Fruit fly (Drosophila melanogaster) whole organism, prepupa: ENCODE results near the gene CG14185.

Experiments used
- Blimp-1 ChIP-seq: fragments of 200-800 bp; sonication (Bioruptor generic); optimal IDR thresholded peaks from 3 replicates; lab custom pipeline; 2017; ENCODE audit warnings: missing biosample characterization, missing genetic modification characterization, mild to moderate bottlenecking, moderate library complexity, missing genetic modification reagents
- CG11762 ChIP-seq: fragments of 200-800 bp; sonication (Bioruptor generic); optimal IDR thresholded peaks from 3 replicates; lab custom pipeline; 2016; ENCODE audit warnings: missing biosample characterization, missing genetic modification characterization; ENCODE audit not compliant: insufficient read depth
- CG11902 ChIP-seq: fragments of 200-800 bp; sonication (Bioruptor generic); optimal IDR thresholded peaks from 3 replicates; lab custom pipeline; 2016; ENCODE audit warnings: missing biosample characterization, missing genetic modification characterization
- CG1621 ChIP-seq: fragments of 200-800 bp; sonication (Bioruptor generic); optimal IDR thresholded peaks from 3 replicates; lab custom pipeline; 2018; ENCODE audit warnings: missing biosample characterization, mild to moderate bottlenecking, missing genetic modification characterization
- CG16779 ChIP-seq: fragments of 200-800 bp; sonication (Bioruptor generic); optimal IDR thresholded peaks from 3 replicates; lab custom pipeline; 2017; ENCODE audit warnings: missing biosample characterization, mild to moderate bottlenecking, missing genetic modification characterization
- CG3032 ChIP-seq: fragments of 200-800 bp; optimal IDR thresholded peaks from 2 replicates; lab custom pipeline; 2019; ENCODE audit warnings: missing biosample characterization, mild to moderate bottlenecking, missing genetic modification characterization, moderate library complexity
- CG32006 ChIP-seq: fragments of 200-800 bp; sonication (Bioruptor generic); optimal IDR thresholded peaks from 3 replicates; lab custom pipeline; 2017; ENCODE audit warnings: missing biosample characterization, mild to moderate bottlenecking, missing genetic modification characterization
- CG34406 ChIP-seq: fragments of 200-800 bp; sonication (Bioruptor generic); optimal IDR thresholded peaks from 3 replicates; lab custom pipeline; 2016; ENCODE audit warnings: missing biosample characterization, missing genetic modification characterization
- CG3919 ChIP-seq: fragments of 200-800 bp; sonication (Bioruptor generic); optimal IDR thresholded peaks from 3 replicates; lab custom pipeline; 2016; ENCODE audit warnings: missing biosample characterization, missing genetic modification characterization
- CG6163 ChIP-seq: fragments of 200-800 bp; sonication (Bioruptor generic); IDR thresholded peaks from 3 replicates; pipeline ENCODE4 v1.3.6; 2022; ENCODE audit warnings: missing biosample characterization, missing genetic modification characterization
- CG6276 ChIP-seq: fragments of 200-800 bp; sonication (Bioruptor generic); optimal IDR thresholded peaks from 2 replicates; lab custom pipeline; 2017; ENCODE audit warnings: missing biosample characterization, mild to moderate bottlenecking, missing genetic modification characterization
- CG6792 ChIP-seq: fragments of 200-800 bp; sonication (Bioruptor generic); optimal IDR thresholded peaks from 3 replicates; lab custom pipeline; 2016; ENCODE audit warnings: missing biosample characterization, missing genetic modification characterization
- CG8632 ChIP-seq: fragments of 200-800 bp; sonication (Bioruptor generic); optimal IDR thresholded peaks from 3 replicates; lab custom pipeline; 2016; ENCODE audit warnings: missing biosample characterization, missing genetic modification characterization
- Eip75B ChIP-seq: fragments of 200-800 bp; sonication (Bioruptor generic); optimal IDR thresholded peaks from 3 replicates; lab custom pipeline; 2016; ENCODE audit warnings: missing biosample characterization, missing genetic modification characterization
- Eip78C ChIP-seq: fragments of 200-800 bp; sonication (Bioruptor generic); peaks from one replicate; lab custom pipeline; 2016; ENCODE audit warnings: missing biosample characterization, missing genetic modification characterization
- Eip93F ChIP-seq: fragments of 200-800 bp; sonication (Bioruptor generic); optimal IDR thresholded peaks from 2 replicates; lab custom pipeline; 2016; ENCODE audit warnings: missing biosample characterization, mild to moderate bottlenecking, missing genetic modification characterization
- Hr38 ChIP-seq: sonication (Bioruptor generic); optimal IDR thresholded peaks from 2 replicates; lab custom pipeline; 2016; ENCODE audit warnings: missing biosample characterization, missing genetic modification characterization
- Hr4 ChIP-seq: fragments of 200-800 bp; sonication (Bioruptor generic); optimal IDR thresholded peaks from 3 replicates; lab custom pipeline; 2016; ENCODE audit warnings: missing biosample characterization, missing genetic modification characterization
- Lpt ChIP-seq: fragments of 200-800 bp; sonication (Bioruptor generic); optimal IDR thresholded peaks from 3 replicates; lab custom pipeline; 2016; ENCODE audit warnings: missing biosample characterization, missing genetic modification characterization
- Sox14 ChIP-seq: fragments of 200-800 bp; sonication (Bioruptor generic); optimal IDR thresholded peaks from 3 replicates; lab custom pipeline; 2016; ENCODE audit warnings: missing biosample characterization, missing genetic modification characterization
- Sox15 ChIP-seq: fragments of 200-800 bp; sonication (Bioruptor generic); optimal IDR thresholded peaks from 3 replicates; lab custom pipeline; 2016; ENCODE audit warnings: missing biosample characterization, missing genetic modification characterization
- acj6 ChIP-seq: fragments of 200-800 bp; sonication (Bioruptor generic); optimal IDR thresholded peaks from 3 replicates; lab custom pipeline; 2016; ENCODE audit warnings: missing biosample characterization, missing genetic modification characterization
- dac ChIP-seq: fragments of 200-800 bp; sonication (Bioruptor generic); optimal IDR thresholded peaks from 2 replicates; lab custom pipeline; 2017; ENCODE audit warnings: missing biosample characterization, mild to moderate bottlenecking, missing genetic modification characterization
- dsx ChIP-seq: fragments of 200-800 bp; optimal IDR thresholded peaks from 3 replicates; lab custom pipeline; 2019; ENCODE audit warnings: missing biosample characterization, mild to moderate bottlenecking, missing genetic modification characterization, moderate library complexity; ENCODE audit not compliant: poor library complexity, severe bottlenecking
- eg ChIP-seq: fragments of 200-800 bp; sonication (Bioruptor generic); IDR thresholded peaks from 3 replicates; pipeline ENCODE4 v1.3.6; 2022; ENCODE audit warnings: missing biosample characterization, missing genetic modification characterization
- fd59A ChIP-seq: fragments of 200-800 bp; sonication (Bioruptor generic); optimal IDR thresholded peaks from 2 replicates; lab custom pipeline; 2017; ENCODE audit warnings: missing biosample characterization, mild to moderate bottlenecking, missing genetic modification characterization, missing genetic modification reagents
- fd85E ChIP-seq: fragments of 200-800 bp; sonication (Bioruptor generic); optimal IDR thresholded peaks from 3 replicates; lab custom pipeline; 2016; ENCODE audit warnings: missing biosample characterization, missing genetic modification characterization
- fkh ChIP-seq: fragments of 200-800 bp; sonication (Bioruptor generic); optimal IDR thresholded peaks from 3 replicates; lab custom pipeline; 2017; ENCODE audit warnings: missing biosample characterization, mild to moderate bottlenecking, missing genetic modification characterization, moderate library complexity
- net ChIP-seq: fragments of 200-800 bp; sonication (Bioruptor generic); optimal IDR thresholded peaks from 3 replicates; lab custom pipeline; 2016; ENCODE audit warnings: missing biosample characterization, missing genetic modification characterization
- salr ChIP-seq, 2 experiments: fragments of 200-800 bp; sonication (Bioruptor generic); optimal IDR thresholded peaks; 3 replicates each; lab custom pipeline; 2016 to 2018; ENCODE audit warnings: missing biosample characterization in 2 of 2, missing genetic modification characterization in 2 of 2, mild to moderate bottlenecking in 1 of 2
- ss ChIP-seq, 2 experiments: fragments of 200-800 bp; sonication (Bioruptor generic); optimal IDR thresholded peaks; 2 replicates in 1 of 2; 3 replicates in 1 of 2; lab custom pipeline; 2017 to 2018; ENCODE audit warnings: mild to moderate bottlenecking in 2 of 2, missing biosample characterization in 2 of 2, missing genetic modification characterization in 2 of 2, moderate library complexity in 1 of 2
- vri ChIP-seq: fragments of 200-800 bp; sonication (Bioruptor generic); optimal IDR thresholded peaks from 3 replicates; lab custom pipeline; 2016; ENCODE audit warnings: missing biosample characterization, mild to moderate bottlenecking, missing genetic modification characterization

The CG14185 gene

DNA sequence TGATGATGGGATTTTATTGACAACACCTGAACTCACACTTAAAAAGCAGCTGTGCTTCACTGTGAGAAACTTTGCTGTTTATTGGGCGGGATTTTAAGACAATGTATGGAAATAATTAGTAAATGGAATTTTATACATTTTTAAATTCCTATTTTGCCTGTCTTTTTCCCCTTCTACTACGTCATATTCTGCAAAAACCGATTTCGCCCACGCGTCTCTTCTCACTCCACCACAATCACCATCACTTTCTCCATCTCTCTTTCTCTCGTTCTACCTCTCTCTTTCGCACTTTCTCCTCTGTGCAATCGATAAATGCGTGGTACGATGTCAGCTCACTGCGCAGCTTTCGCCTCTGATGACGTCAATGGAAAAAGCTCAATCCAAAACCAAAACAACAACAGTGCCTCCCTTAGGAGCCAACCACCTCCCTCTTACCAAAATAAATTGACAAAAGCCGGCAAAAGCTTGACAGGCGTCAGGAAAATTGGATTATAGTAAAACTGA is 1.3 kb upstream of the CG14185 start:
- TF ChIP-seq CG6792 (no peak), CG3032 (no peak), CG1621 (no peak), Sox14 (GFP tag; lab: Kevin White, UChicago) (no peak), eg (no peak), dsx (no peak), Hr38 (GFP tag; lab: Kevin White, UChicago) (no peak), CG6276 (GFP tag; lab: Kevin White, UChicago) (no peak), Eip78C (GFP tag; lab: Kevin White, UChicago) (peak; percentile 57), CG11902 (GFP tag; lab: Kevin White, UChicago) (no peak), CG32006 (peak; percentile 1)

DNA sequence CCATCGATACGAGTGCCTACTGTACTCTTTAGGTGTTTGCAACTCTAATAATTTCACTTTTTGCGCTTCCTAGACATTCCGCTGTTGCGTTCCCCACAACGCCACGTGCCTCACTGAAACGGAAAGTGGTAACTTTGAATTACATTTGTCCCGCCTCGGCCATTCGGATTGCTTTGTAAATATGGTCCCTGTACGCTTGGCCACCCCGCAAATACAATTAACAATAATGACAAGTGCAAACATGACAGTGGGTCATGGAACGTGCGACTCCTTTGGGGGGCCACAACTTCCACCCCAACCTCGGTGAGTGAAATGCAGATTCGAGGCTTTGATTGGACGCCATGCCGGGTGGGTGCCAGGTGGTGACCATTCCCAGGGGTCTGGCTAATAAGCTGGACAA is 5.5 kb downstream of the CG14185 start, which contains the start of gene Ir76b:
Gene Ir76b (minus strand): TSS at position 101 of the 400 bp plus-strand sequence.
- TF ChIP-seq CG6163 (GFP tag; lab: Robert Waterston, UW): no peak
- no peak for TF ChIP-seq fd85E
- TF ChIP-seq acj6 (GFP tag; lab: Kevin White, UChicago): no peak

dm6 chr3L:20112797-20113368 is 7.0 kb downstream of the CG14185 start, which contains the start of gene CG14187:
TSS of gene CG14187 (minus strand) at chr3L:20112847.
- TF ChIP-seq vri (no peak), CG1621 (no peak), Eip78C (GFP tag; lab: Kevin White, UChicago) (peak; percentile 84), eg (peak; percentile 45; the same call in 1 of the 3 replicates)
- TF ChIP-seq, all 60 proteins: peak for 2

dm6 chr3L:20123038-20123437 is 17.1 kb downstream of the CG14185 start:
- TF ChIP-seq fkh (GFP tag; lab: Kevin White, UChicago) (peak; percentile 1), CG1621 (no peak)
- TF ChIP-seq, all 60 proteins: peak for 1

DNA sequence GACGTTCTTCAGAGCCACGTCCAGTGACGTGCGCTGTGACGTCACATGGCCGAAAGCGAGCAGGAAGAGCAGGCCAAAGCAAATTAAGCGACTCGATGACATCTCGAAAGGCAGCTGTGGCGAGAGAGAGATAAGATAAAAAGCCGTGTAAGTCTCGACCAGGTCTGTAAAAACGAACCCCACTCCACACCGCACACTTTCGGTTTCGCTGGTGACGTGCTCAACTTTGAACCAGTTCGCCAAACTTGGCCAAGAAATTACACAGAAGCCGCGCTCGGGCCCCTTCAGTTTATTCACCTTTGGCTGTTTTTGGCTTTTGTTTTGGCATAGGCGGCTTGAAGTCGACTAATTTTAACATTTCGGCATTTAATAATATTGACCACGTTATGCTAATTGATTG is 20.2 kb downstream of the CG14185 start:
- TF ChIP-seq CG6163 (GFP tag; lab: Robert Waterston, UW) (0 out of 3 replicates have a peak, but pooled peaks have one; percentile 24), Blimp-1 (peak; percentile 95), CG11762 (GFP tag; lab: Kevin White, UChicago) (no peak), Hr38 (GFP tag; lab: Kevin White, UChicago) (no peak)

DNA sequence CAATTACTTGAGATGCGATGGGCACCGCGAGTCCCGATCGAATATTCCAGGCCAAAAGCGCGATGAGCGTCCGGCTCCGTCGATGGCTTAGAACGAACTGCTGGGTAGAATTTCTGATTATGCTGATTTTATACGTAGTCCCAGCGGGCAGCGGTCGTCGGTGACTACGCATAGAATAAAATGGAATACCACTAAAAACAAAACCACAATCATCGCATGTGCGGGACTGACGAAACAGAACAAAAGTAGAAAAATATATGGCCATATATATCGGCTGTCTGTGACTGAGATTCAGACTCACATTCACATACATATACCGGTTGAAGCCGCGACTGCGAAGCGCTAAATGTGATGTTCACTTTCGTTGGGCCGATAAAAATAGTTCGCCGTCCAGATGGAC is 21.4 kb downstream of the CG14185 start, which contains the start of gene CG7365:
Gene CG7365 (minus strand): TSS at position 101 of the 400 bp plus-strand sequence.
- no peak for TF ChIP-seq net
- TF ChIP-seq Eip93F (GFP tag; lab: Kevin White, UChicago): no peak
- TF ChIP-seq Eip78C (GFP tag; lab: Kevin White, UChicago): no peak
- no peak for TF ChIP-seq Eip75B (GFP tag; lab: Kevin White, UChicago)
- no peak for TF ChIP-seq CG8632
- no peak for TF ChIP-seq Hr4
- TF ChIP-seq dac: no peak
- no peak for TF ChIP-seq CG3919
- no peak for TF ChIP-seq fd59A (GFP tag; lab: Kevin White, UChicago)
- TF ChIP-seq ss (GFP tag; optimal IDR thresholded peaks at IDR 0.05; lab: Kevin White, UChicago): no peak
- no peak for TF ChIP-seq CG16779
- TF ChIP-seq salr (GFP tag; optimal IDR thresholded peaks at IDR 0.05; lab: Kevin White, UChicago): no peak
- TF ChIP-seq Lpt: no peak
- no peak for TF ChIP-seq Sox15 (GFP tag; lab: Kevin White, UChicago)
- no peak for TF ChIP-seq fkh (GFP tag; lab: Kevin White, UChicago)
- TF ChIP-seq CG34406 (GFP tag; lab: Kevin White, UChicago): no peak
